Fruit fly (Drosophila melanogaster) whole organism, embryonic: ENCODE data around the gene zf30C.

Experiments used
- Awh ChIP-seq: fragments of 200-800 bp; sonication (Bioruptor generic); IDR thresholded peaks from 2 replicates; pipeline ENCODE4, ENCODE4 v1.3.6; 2022; ENCODE audit warnings: missing biosample characterization, missing genetic modification characterization
- CG10543 ChIP-seq: fragments of 200-800 bp; sonication (Bioruptor generic); optimal IDR thresholded peaks from 3 replicates; lab custom pipeline; 2017; ENCODE audit warnings: missing biosample characterization, mild to moderate bottlenecking, missing genetic modification characterization, moderate library complexity
- CG10979 ChIP-seq: fragments of 200-800 bp; sonication (Bioruptor generic); optimal IDR thresholded peaks from 2 replicates; lab custom pipeline; 2018; ENCODE audit warnings: missing biosample characterization, mild to moderate bottlenecking, missing genetic modification characterization, moderate library complexity
- CG12769 ChIP-seq: fragments of 200-800 bp; sonication (Bioruptor generic); optimal IDR thresholded peaks from 2 replicates; lab custom pipeline; 2019; ENCODE audit warnings: missing biosample characterization, mild to moderate bottlenecking, missing genetic modification characterization, moderate library complexity
- CG14014 ChIP-seq: fragments of 200-800 bp; sonication (Bioruptor generic); IDR thresholded peaks from 2 replicates; pipeline ENCODE4 v1.3.6; 2022; ENCODE audit warnings: missing biosample characterization, missing genetic modification characterization
- CG14441 ChIP-seq: fragments of 200-800 bp; sonication (Bioruptor generic); IDR thresholded peaks from 2 replicates; pipeline ENCODE4 v1.3.6; 2022; ENCODE audit warnings: missing biosample characterization, missing genetic modification characterization
- CG1647 ChIP-seq: fragments of 200-800 bp; sonication (Bioruptor generic); optimal IDR thresholded peaks from 3 replicates; lab custom pipeline; 2016; ENCODE audit warnings: missing biosample characterization, missing genetic modification characterization
- CG17359 ChIP-seq: fragments of 200-800 bp; sonication (Bioruptor generic); optimal IDR thresholded peaks from 3 replicates; lab custom pipeline; 2018; ENCODE audit warnings: missing biosample characterization, mild to moderate bottlenecking, missing genetic modification characterization, moderate library complexity
- CG17385 ChIP-seq: fragments of 200-800 bp; sonication (Bioruptor generic); optimal IDR thresholded peaks from 3 replicates; lab custom pipeline; 2018; ENCODE audit warnings: missing biosample characterization, mild to moderate bottlenecking, missing genetic modification characterization
- CG2116 ChIP-seq: fragments of 200-800 bp; sonication (Bioruptor generic); optimal IDR thresholded peaks from 3 replicates; lab custom pipeline; 2018; ENCODE audit warnings: missing biosample characterization, mild to moderate bottlenecking, missing genetic modification characterization
- CG33213 ChIP-seq: fragments of 200-800 bp; sonication (Bioruptor generic); optimal IDR thresholded peaks from 3 replicates; lab custom pipeline; 2016; ENCODE audit warnings: missing biosample characterization, missing genetic modification characterization
- CG33557 ChIP-seq: fragments of 200-800 bp; sonication (Bioruptor generic); optimal IDR thresholded peaks from 2 replicates; lab custom pipeline; 2019; ENCODE audit warnings: missing biosample characterization, mild to moderate bottlenecking, missing genetic modification characterization, moderate library complexity
- CG34376 ChIP-seq: fragments of 200-800 bp; sonication (Bioruptor generic); optimal IDR thresholded peaks from 2 replicates; lab custom pipeline; 2018; ENCODE audit warnings: missing biosample characterization, mild to moderate bottlenecking, missing genetic modification characterization
- CG7271 ChIP-seq: fragments of 200-800 bp; sonication (Bioruptor generic); optimal IDR thresholded peaks from 2 replicates; lab custom pipeline; 2018; ENCODE audit warnings: missing biosample characterization, mild to moderate bottlenecking, missing genetic modification characterization, moderate library complexity
- CG8290 ChIP-seq, 3 experiments: fragments of 200-800 bp; sonication (Bioruptor generic); optimal IDR thresholded peaks; 2 replicates each; lab custom pipeline; 2016 to 2019; ENCODE audit warnings: missing biosample characterization in 3 of 3, missing genetic modification characterization in 3 of 3, mild to moderate bottlenecking in 2 of 3, moderate library complexity in 1 of 3
- CG9609 ChIP-seq: fragments of 200-800 bp; sonication (Bioruptor generic); optimal IDR thresholded peaks from 3 replicates; lab custom pipeline; 2016; ENCODE audit warnings: missing biosample characterization, missing genetic modification characterization
- CTCF ChIP-seq: fragments of 200-800 bp; sonication (Bioruptor generic); optimal IDR thresholded peaks from 2 replicates; lab custom pipeline; 2017; ENCODE audit warnings: missing biosample characterization, mild to moderate bottlenecking, missing genetic modification characterization, moderate library complexity
- Doc2 ChIP-seq: fragments of 200-800 bp; sonication (Bioruptor generic); IDR thresholded peaks from 2 replicates; pipeline ENCODE4 v1.3.6; 2022; ENCODE audit warnings: missing biosample characterization, missing genetic modification characterization
- Dref ChIP-seq: fragments of 200-800 bp; sonication (Bioruptor generic); IDR thresholded peaks from 2 replicates; pipeline ENCODE4 v1.3.6; 2022; ENCODE audit warnings: missing biosample characterization, missing genetic modification characterization
- E2f2 ChIP-seq: fragments of 200-800 bp; sonication (Bioruptor generic); IDR thresholded peaks from 2 replicates; pipeline ENCODE4 v1.3.6; 2022; ENCODE audit warnings: missing biosample characterization, missing genetic modification characterization
- Fer1 ChIP-seq: fragments of 200-800 bp; sonication (Bioruptor generic); optimal IDR thresholded peaks from 2 replicates; lab custom pipeline; 2017; ENCODE audit warnings: missing biosample characterization, mild to moderate bottlenecking, missing genetic modification characterization
- Fer3 ChIP-seq: fragments of 200-800 bp; sonication (Bioruptor generic); optimal IDR thresholded peaks from 2 replicates; lab custom pipeline; 2018; ENCODE audit warnings: missing biosample characterization, mild to moderate bottlenecking, missing genetic modification characterization, moderate library complexity
- GATAe ChIP-seq: fragments of 200-800 bp; sonication (Bioruptor generic); conservative IDR thresholded peaks from 2 replicates; pipeline ENCODE4 v1.3.6; 2022; ENCODE audit warnings: missing biosample characterization, missing genetic modification characterization
- H2.0 ChIP-seq: fragments of 200-800 bp; sonication (Bioruptor generic); IDR thresholded peaks from 2 replicates; pipeline ENCODE4 v1.3.6; 2022; ENCODE audit warnings: missing biosample characterization, missing genetic modification characterization
- Hey ChIP-seq: fragments of 200-800 bp; sonication (Bioruptor generic); optimal IDR thresholded peaks from 3 replicates; lab custom pipeline; 2018; ENCODE audit warnings: missing biosample characterization, mild to moderate bottlenecking, missing genetic modification characterization
- HmgZ ChIP-seq: fragments of 200-800 bp; sonication (Bioruptor generic); optimal IDR thresholded peaks from 2 replicates; lab custom pipeline; 2018; ENCODE audit warnings: missing biosample characterization, mild to moderate bottlenecking, missing genetic modification characterization
- Hmr ChIP-seq: fragments of 200-800 bp; sonication (Bioruptor generic); optimal IDR thresholded peaks from 3 replicates; lab custom pipeline; 2017; ENCODE audit warnings: mild to moderate bottlenecking, missing biosample characterization, missing genetic modification reagents, missing genetic modification characterization
- Meics ChIP-seq: fragments of 200-800 bp; sonication (Bioruptor generic); optimal IDR thresholded peaks from 2 replicates; lab custom pipeline; 2017; ENCODE audit warnings: missing biosample characterization, mild to moderate bottlenecking, missing genetic modification characterization
- Nf-YC ChIP-seq: fragments of 200-800 bp; optimal IDR thresholded peaks from 3 replicates; lab custom pipeline; 2019; ENCODE audit warnings: missing biosample characterization, mild to moderate bottlenecking, missing genetic modification characterization, moderate library complexity
- abd-A ChIP-seq: fragments of 200-800 bp; sonication (Bioruptor generic); optimal IDR thresholded peaks from 3 replicates; lab custom pipeline; 2019; ENCODE audit warnings: missing biosample characterization, mild to moderate bottlenecking, missing genetic modification characterization, moderate library complexity
- ara ChIP-seq: fragments of 200-800 bp; sonication (Bioruptor generic); IDR thresholded peaks from 2 replicates; pipeline ENCODE4 v1.3.6; 2022; ENCODE audit warnings: missing biosample characterization, missing genetic modification characterization
- bcd ChIP-seq: fragments of 200-800 bp; sonication (Bioruptor generic); optimal IDR thresholded peaks from 2 replicates; lab custom pipeline; 2017; ENCODE audit warnings: missing biosample characterization, mild to moderate bottlenecking, missing genetic modification characterization
- caup ChIP-seq: fragments of 200-800 bp; sonication (Bioruptor generic); optimal IDR thresholded peaks from 3 replicates; lab custom pipeline; 2017; ENCODE audit warnings: missing biosample characterization, mild to moderate bottlenecking, missing genetic modification characterization, moderate library complexity; ENCODE audit not compliant: severe bottlenecking
- cwo ChIP-seq: fragments of 200-800 bp; sonication (Bioruptor generic); optimal IDR thresholded peaks from 3 replicates; lab custom pipeline; 2017; ENCODE audit warnings: missing biosample characterization, missing genetic modification characterization, mild to moderate bottlenecking, moderate library complexity, missing genetic modification reagents
- dysf ChIP-seq: fragments of 200-800 bp; sonication (Bioruptor generic); IDR thresholded peaks from 3 replicates; pipeline ENCODE4 v1.3.6; 2022; ENCODE audit warnings: missing biosample characterization, missing genetic modification characterization
- exex ChIP-seq: fragments of 200-800 bp; sonication (Bioruptor generic); optimal IDR thresholded peaks from 4 replicates; lab custom pipeline; 2018; ENCODE audit warnings: missing biosample characterization, mild to moderate bottlenecking, missing genetic modification characterization, moderate library complexity
- fd96Cb ChIP-seq: fragments of 200-800 bp; sonication (Bioruptor generic); optimal IDR thresholded peaks from 2 replicates; lab custom pipeline; 2018; ENCODE audit warnings: missing biosample characterization, mild to moderate bottlenecking, missing genetic modification characterization, moderate library complexity
- grau ChIP-seq: fragments of 200-800 bp; optimal IDR thresholded peaks from 3 replicates; lab custom pipeline; 2019; ENCODE audit warnings: missing biosample characterization, mild to moderate bottlenecking, missing genetic modification characterization, moderate library complexity
- grn ChIP-seq: fragments of 200-800 bp; sonication (Bioruptor generic); optimal IDR thresholded peaks from 3 replicates; lab custom pipeline; 2017; ENCODE audit warnings: missing biosample characterization, missing genetic modification characterization
- hth ChIP-seq: fragments of >200 bp; optimal IDR thresholded peaks from 2 replicates; lab custom pipeline; 2017; ENCODE audit warnings: inconsistent platforms
- lilli ChIP-seq: fragments of 200-800 bp; sonication (Bioruptor generic); optimal IDR thresholded peaks from 3 replicates; lab custom pipeline; 2016; ENCODE audit warnings: missing biosample characterization, missing genetic modification characterization
- mirr ChIP-seq: fragments of 200-800 bp; sonication (Bioruptor generic); optimal IDR thresholded peaks from 3 replicates; lab custom pipeline; 2018; ENCODE audit warnings: missing biosample characterization, mild to moderate bottlenecking, missing genetic modification characterization
- nom ChIP-seq: fragments of 200-800 bp; sonication (Bioruptor generic); optimal IDR thresholded peaks from 2 replicates; lab custom pipeline; 2017; ENCODE audit warnings: missing biosample characterization, missing genetic modification characterization, mild to moderate bottlenecking, moderate library complexity, missing genetic modification reagents
- pros ChIP-seq: fragments of 200-800 bp; sonication (Bioruptor generic); optimal IDR thresholded peaks from 3 replicates; lab custom pipeline; 2019; ENCODE audit warnings: missing biosample characterization, mild to moderate bottlenecking, missing genetic modification characterization, moderate library complexity
- sd ChIP-seq: fragments of 200-800 bp; sonication (Bioruptor generic); optimal IDR thresholded peaks from 3 replicates; lab custom pipeline; 2018; ENCODE audit warnings: missing biosample characterization, mild to moderate bottlenecking, missing genetic modification characterization, moderate library complexity
- sens ChIP-seq: fragments of 200-800 bp; sonication (Bioruptor generic); peaks from one replicate; lab custom pipeline; 2016; ENCODE audit warnings: missing biosample characterization, missing genetic modification characterization
- so ChIP-seq: fragments of 200-800 bp; sonication (Bioruptor generic); IDR thresholded peaks from 3 replicates; pipeline ENCODE4 v1.3.6; 2022; ENCODE audit warnings: missing biosample characterization, missing genetic modification characterization
- sug ChIP-seq: fragments of 200-800 bp; optimal IDR thresholded peaks from 2 replicates; lab custom pipeline; 2019; ENCODE audit warnings: missing biosample characterization, mild to moderate bottlenecking, missing genetic modification characterization, moderate library complexity
- tll ChIP-seq, 2 experiments: fragments of 200-800 bp in 1 of 2; fragments of >200 bp in 1 of 2; sonication (Bioruptor generic) in 1 of 2; optimal IDR thresholded peaks; 2 replicates each; lab custom pipeline; 2017 to 2019; ENCODE audit warnings: missing biosample characterization in 2 of 2, missing genetic modification characterization in 2 of 2, mild to moderate bottlenecking in 1 of 2, moderate library complexity in 1 of 2
- unpg ChIP-seq: fragments of 200-800 bp; sonication (Bioruptor generic); optimal IDR thresholded peaks from 3 replicates; lab custom pipeline; 2018; ENCODE audit warnings: missing biosample characterization, mild to moderate bottlenecking, missing genetic modification characterization, moderate library complexity

Gene zf30C

DNA sequence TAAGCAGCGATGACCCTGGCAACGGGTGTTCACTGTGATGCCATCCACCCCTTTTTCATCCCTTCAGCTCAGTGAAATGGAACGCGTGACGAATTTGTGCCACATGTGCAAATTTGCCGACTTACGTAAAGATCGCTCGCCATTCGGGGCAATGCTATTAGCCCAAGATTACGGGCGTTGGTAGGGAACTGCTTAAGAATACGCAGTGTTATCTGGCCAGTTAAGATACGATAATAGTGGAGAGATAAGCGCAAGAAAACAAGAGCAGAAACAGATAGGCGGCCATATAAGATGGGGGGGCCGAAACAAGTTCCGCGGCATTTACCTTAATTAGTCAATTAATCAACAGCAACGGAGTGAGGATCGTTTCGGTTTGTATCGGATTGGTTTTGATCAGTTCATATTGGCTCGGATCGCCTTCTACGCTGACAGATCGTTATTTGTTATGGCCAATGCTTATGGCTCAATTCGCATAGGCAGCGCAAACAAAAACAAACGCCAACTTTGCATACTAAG is 27.8 kb downstream of the zf30C start (continued):
- TF ChIP-seq Fer1 (GFP tag; lab: Kevin White, UChicago) (peak; percentile 36), Fer3 (tag; lab: Kevin White, UChicago) (no peak), tll (GFP tag; optimal IDR thresholded peaks at IDR 0.05; lab: Kevin White, UChicago) (no peak), grau (tag; lab: Kevin White, UChicago) (peak; percentile 1), Doc2 (GFP tag; lab: Robert Waterston, UW) (no peak), CG10543 (GFP tag; lab: Kevin White, UChicago) (peak; percentile 55), CG12769 (peak; percentile 15), mirr (GFP tag; lab: Kevin White, UChicago) (peak; percentile 87), abd-A (tag; lab: Kevin White, UChicago) (peak; percentile 95), CG9609 (GFP tag; lab: Kevin White, UChicago) (no peak), Awh (GFP tag; lab: Robert Waterston, UW) (0 out of 2 replicates have a peak, but pooled peaks have one; percentile 20), ara (0 out of 2 replicates have a peak, but pooled peaks have one; percentile 7), exex (peak; percentile 94), E2f2 (no peak), CG7271 (tag; lab: Kevin White, UChicago) (no peak), caup (GFP tag; lab: Kevin White, UChicago) (peak; percentile 14), CTCF (GFP tag; lab: Kevin White, UChicago) (no peak), CG34376 (GFP tag; lab: Kevin White, UChicago) (peak; percentile 41), pros (GFP tag; lab: Kevin White, UChicago) (peak; percentile 7), CG14014 (0 out of 2 replicates have a peak, but pooled peaks have one; percentile 18), CG10979 (tag; lab: Kevin White, UChicago) (no peak), Hey (tag; lab: Kevin White, UChicago) (peak; percentile 54), sug (tag; lab: Kevin White, UChicago) (peak; percentile 81), sd (tag; lab: Kevin White, UChicago) (peak; percentile 51), CG8290 (GFP tag; optimal IDR thresholded peaks at IDR 0.05; lab: Kevin White, UChicago) (no peak), CG8290 (tag; optimal IDR thresholded peaks at IDR 0.05; lab: Kevin White, UChicago) (peak in 1 of 2 experiments; percentile 8), dysf (GFP tag; lab: Robert Waterston, UW) (no peak), cwo (GFP tag; lab: Kevin White, UChicago) (peak; percentile 63), CG14441 (no peak), Hmr (peak; percentile 30), Nf-YC (tag; lab: Kevin White, UChicago) (peak; percentile 44), GATAe (peak; percentile 53; the same call in 1 of the 2 replicates), grn (GFP tag; lab: Kevin White, UChicago) (peak; percentile 80), nom (GFP tag; lab: Kevin White, UChicago) (peak; percentile 22), Meics (GFP tag; lab: Kevin White, UChicago) (peak; percentile 10), HmgZ (tag; lab: Kevin White, UChicago) (peak; percentile 41)

DNA sequence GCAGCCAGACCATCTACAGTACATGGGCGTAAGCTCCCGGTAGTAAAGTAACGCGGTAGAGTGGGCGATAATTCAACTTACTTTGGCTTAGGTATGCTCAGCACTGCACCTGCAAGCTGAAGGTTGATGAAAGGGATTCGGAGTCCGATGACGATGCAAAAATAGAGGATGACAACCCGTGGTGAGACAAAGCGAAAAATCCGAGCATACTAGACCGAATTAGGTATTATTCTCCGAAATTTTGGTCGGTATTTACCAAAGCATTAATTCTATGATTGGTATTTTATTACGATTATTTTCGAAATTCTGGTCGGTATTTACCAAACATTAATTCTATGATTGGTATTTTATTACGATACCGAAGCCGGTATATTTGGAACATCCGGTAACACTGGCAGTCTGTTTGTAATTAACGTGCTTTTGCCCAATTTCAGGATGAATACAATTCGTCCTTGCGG is 32.4 kb downstream of the zf30C start, which contains the start of gene CG4036:
TSS of gene CG4036 (plus strand) at position 348 of the 458 bp plus-strand sequence.
- TF ChIP-seq CG1647 (GFP tag; lab: Kevin White, UChicago) (no peak), CG14014 (no peak), CG17359 (tag; lab: Kevin White, UChicago) (no peak), CG2116 (GFP tag; lab: Kevin White, UChicago) (peak; percentile 18), cwo (GFP tag; lab: Kevin White, UChicago) (no peak), fd96Cb (tag; lab: Kevin White, UChicago) (no peak), lilli (GFP tag; lab: Kevin White, UChicago) (no peak), unpg (GFP tag; lab: Kevin White, UChicago) (no peak), CG33213 (GFP tag; lab: Kevin White, UChicago) (peak; percentile 3), hth (lab: Kevin White, UChicago) (no peak), bcd (no peak), Dref (GFP tag; lab: Robert Waterston, UW) (peak; percentile 36; the same call in 1 of the 2 replicates), so (no peak), CG17385 (GFP tag; lab: Kevin White, UChicago) (no peak), CG33557 (GFP tag; lab: Kevin White, UChicago) (no peak), H2.0 (GFP tag; lab: Robert Waterston, UW) (no peak), sens (peak; percentile 50)
